Worm (Caenorhabditis elegans) whole organism, young adult: ENCODE results near the gene droe-4.
"Not testable (repeated sequence)": the region's sequence is repeated elsewhere in the genome, so short reads cannot be mapped to it uniquely, and the experiment has no call there.

Source experiments
- B0019.2 ChIP-seq: fragments of 200-800 bp; sonication (Bioruptor generic); conservative IDR thresholded peaks from 2 replicates; pipeline ENCODE4 v1.3.6; 2022; ENCODE audit warnings: missing genetic modification reagents, missing genetic modification characterization, missing compliant biosample characterization
- Y53F4B.3 ChIP-seq: fragments of 200-800 bp; sonication (Bioruptor generic); IDR thresholded peaks from 2 replicates; pipeline ENCODE4 v1.3.6; 2022; ENCODE audit warnings: missing genetic modification reagents, missing genetic modification characterization, missing compliant biosample characterization
- Y53G8AR.9 ChIP-seq: fragments of 200-800 bp; sonication (Bioruptor generic); conservative IDR thresholded peaks from 2 replicates; pipeline ENCODE4 v1.3.6; 2022; ENCODE audit warnings: missing genetic modification reagents, missing genetic modification characterization, missing compliant biosample characterization
- ZK185.1 ChIP-seq: sonication (generic microtip); optimal IDR thresholded peaks from 2 replicates; lab custom pipeline; 2016; ENCODE audit warnings: mild to moderate bottlenecking, missing genetic modification characterization, missing compliant biosample characterization; ENCODE audit not compliant: poor library complexity, severe bottlenecking
- athp-1 ChIP-seq: sonication (generic microtip); optimal IDR thresholded peaks from 2 replicates; lab custom pipeline; 2017; ENCODE audit warnings: mild to moderate bottlenecking, missing genetic modification characterization, missing compliant biosample characterization
- attf-5 ChIP-seq: fragments of 200-800 bp; sonication (Bioruptor generic); optimal IDR thresholded peaks from 2 replicates; lab custom pipeline; 2018; ENCODE audit warnings: mild to moderate bottlenecking, missing genetic modification characterization, missing compliant biosample characterization
- cebp-1 ChIP-seq, 2 experiments: fragments of 200-800 bp in 1 of 2; sonication (Bioruptor generic) in 1 of 2; sonication (generic microtip) in 1 of 2; IDR thresholded peaks in 1 of 2; optimal IDR thresholded peaks in 1 of 2; 2 replicates each; pipeline versions ENCODE4 v1.3.6 to Lab custom; 2017 to 2022; ENCODE audit warnings: missing compliant biosample characterization in 2 of 2, missing genetic modification characterization in 2 of 2, mild to moderate bottlenecking in 1 of 2, missing genetic modification reagents in 1 of 2, moderate library complexity in 1 of 2
- cebp-2 ChIP-seq: fragments of 200-800 bp; sonication (Bioruptor generic); IDR thresholded peaks from 2 replicates; pipeline ENCODE4 v1.3.6; 2022; ENCODE audit warnings: missing genetic modification characterization, missing compliant biosample characterization
- ceh-100 ChIP-seq: fragments of 200-800 bp; sonication (Bioruptor generic); IDR thresholded peaks from 2 replicates; pipeline ENCODE4 v1.3.6; 2022; ENCODE audit warnings: missing genetic modification reagents, missing genetic modification characterization, missing compliant biosample characterization
- ceh-91 ChIP-seq: fragments of 200-800 bp; sonication (Bioruptor generic); IDR thresholded peaks from 2 replicates; pipeline ENCODE4 v1.3.6; 2022; ENCODE audit warnings: missing genetic modification reagents, missing genetic modification characterization, missing compliant biosample characterization
- lin-54 ChIP-seq: fragments of 200-800 bp; sonication (Bioruptor generic); optimal IDR thresholded peaks from 2 replicates; lab custom pipeline; 2018; ENCODE audit warnings: mild to moderate bottlenecking, missing genetic modification characterization, missing compliant biosample characterization
- lir-1 ChIP-seq: fragments of 200-800 bp; sonication (Bioruptor generic); conservative IDR thresholded peaks from 2 replicates; pipeline ENCODE4 v1.3.6; 2022; ENCODE audit warnings: missing genetic modification reagents, missing genetic modification characterization, missing compliant biosample characterization
- mcd-1 ChIP-seq: fragments of 200-800 bp; sonication (Bioruptor generic); IDR thresholded peaks from 2 replicates; pipeline ENCODE4 v1.3.6; 2022; ENCODE audit warnings: missing genetic modification reagents, missing genetic modification characterization, missing compliant biosample characterization
- nfyb-1 ChIP-seq: fragments of 200-800 bp; sonication (Bioruptor generic); IDR thresholded peaks from 2 replicates; pipeline ENCODE4 v1.3.6; 2022; ENCODE audit warnings: missing genetic modification reagents, missing genetic modification characterization, missing compliant biosample characterization
- nhr-120 ChIP-seq: fragments of 200-800 bp; sonication (Bioruptor generic); IDR thresholded peaks from 2 replicates; pipeline ENCODE4 v1.3.6; 2022; ENCODE audit warnings: missing genetic modification characterization, missing compliant biosample characterization
- rpc-1 ChIP-seq, 2 experiments: fragments of 150-350 bp in 1 of 2; sonication (generic microtip) in 1 of 2; optimal IDR thresholded peaks; 2 replicates each; lab custom pipeline; 2014 to 2018; ENCODE audit warnings: missing biosample characterization in 1 of 2, missing genetic modification characterization in 1 of 2, missing genetic modification reagents in 1 of 2, missing genotype in 1 of 2
- sea-2 ChIP-seq: fragments of 200-800 bp; sonication (Bioruptor generic); IDR thresholded peaks from 2 replicates; pipeline ENCODE4 v1.3.6; 2022; ENCODE audit warnings: missing genetic modification characterization, missing compliant biosample characterization
- snpc-4 ChIP-seq, 5 experiments: fragments of 150-350 bp in 1 of 5; sonication (generic microtip) in 4 of 5; optimal IDR thresholded peaks; 2 replicates each; lab custom pipeline; 2014 to 2018; ENCODE audit warnings: missing genetic modification characterization in 5 of 5, missing biosample characterization in 3 of 5, antibody characterized with exemption in 2 of 5, mild to moderate bottlenecking in 2 of 5, missing compliant biosample characterization in 2 of 5, missing genotype in 2 of 5, moderate library complexity in 2 of 5, missing genetic modification reagents in 1 of 5
- tbp1 ChIP-seq: fragments of 200-800 bp; sonication (Bioruptor generic); optimal IDR thresholded peaks from 2 replicates; lab custom pipeline; 2018; ENCODE audit warnings: mild to moderate bottlenecking, missing genetic modification characterization, missing compliant biosample characterization
- tlf-1 ChIP-seq: fragments of 200-800 bp; sonication (Bioruptor generic); optimal IDR thresholded peaks from 2 replicates; lab custom pipeline; 2018; ENCODE audit warnings: mild to moderate bottlenecking, missing genetic modification characterization, missing compliant biosample characterization
- ztf-6 ChIP-seq: fragments of 200-800 bp; sonication (Bioruptor generic); IDR thresholded peaks from 2 replicates; pipeline ENCODE4 v1.3.6; 2022; ENCODE audit warnings: missing genetic modification reagents, missing genetic modification characterization, missing compliant biosample characterization

droe-4 gene

DNA sequence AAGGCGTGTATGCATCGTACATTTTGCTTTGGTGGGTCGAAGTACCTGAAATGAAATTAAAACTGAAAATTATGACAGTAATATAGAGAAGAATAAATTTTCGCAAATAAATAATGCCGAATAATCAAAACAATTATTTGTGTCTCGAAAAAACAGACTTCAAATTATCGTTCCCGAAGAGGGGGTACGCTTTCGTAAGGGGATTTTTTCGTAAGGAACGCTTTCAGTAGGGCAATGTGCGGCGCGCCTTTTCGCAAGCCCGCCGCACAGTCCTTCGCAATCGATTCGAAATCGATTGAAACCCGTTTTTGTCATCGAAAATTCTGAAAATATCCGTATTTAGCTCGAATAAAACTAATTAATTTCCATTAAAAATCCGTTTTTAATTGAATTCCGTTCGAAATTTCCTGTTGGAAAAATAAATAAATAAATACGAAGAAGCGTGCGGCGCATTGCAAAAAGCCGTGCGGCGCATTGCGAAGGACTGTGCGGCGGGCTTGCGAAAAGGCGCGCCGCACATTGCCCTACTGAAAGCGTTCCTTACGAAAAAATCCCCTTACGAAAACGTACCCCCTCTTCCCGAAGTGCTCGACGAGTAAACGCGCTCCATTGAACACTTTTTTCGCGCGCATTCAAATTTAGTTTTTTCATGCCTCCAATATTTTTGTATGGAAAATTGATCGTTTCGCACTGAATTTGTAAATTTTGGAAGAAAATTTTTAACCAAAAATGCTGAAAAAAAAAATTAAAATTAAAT lies 46.0 kb downstream of the droe-4 start, which contains the start of gene vps-39 (continued):
- TF ChIP-seq ceh-100 (GFP tag; lab: Robert Waterston, UW) (peak; percentile 99), athp-1 (tag; lab: Kevin White, UChicago) (peak; percentile 27), tbp1 (GFP tag; lab: Kevin White, UChicago) (peak; percentile 9), nfyb-1 (GFP tag; lab: Robert Waterston, UW) (peak; percentile 97), sea-2 (GFP tag; lab: Robert Waterston, UW) (peak; percentile 87; the same call in 1 of the 2 replicates), Y53F4B.3 (GFP tag; lab: Robert Waterston, UW) (peak; percentile 80), ztf-6 (GFP tag; lab: Robert Waterston, UW) (peak; percentile 84), cebp-2 (GFP tag; lab: Robert Waterston, UW) (peak; percentile 83; the same call in 1 of the 2 replicates), ZK185.1 (tag; lab: Kevin White, UChicago) (peak; percentile 15), Y53G8AR.9 (peak; percentile 92), attf-5 (GFP tag; lab: Kevin White, UChicago) (peak; percentile 69), lir-1 (GFP tag; lab: Robert Waterston, UW) (peak; percentile 69), cebp-1 (GFP tag; IDR thresholded peaks at IDR 0.05; lab: Robert Waterston, UW) (peak; percentile 77), cebp-1 (tag; optimal IDR thresholded peaks at IDR 0.05; lab: Kevin White, UChicago) (peak; percentile 73), ceh-91 (GFP tag; lab: Robert Waterston, UW) (peak; percentile 97), mcd-1 (GFP tag; lab: Robert Waterston, UW) (peak; percentile 100), lin-54 (GFP tag; lab: Kevin White, UChicago) (peak; percentile 69), B0019.2 (GFP tag; lab: Robert Waterston, UW) (peak; percentile 81), rpc-1 (optimal IDR thresholded peaks at IDR 0.05; lab: Kevin White, UChicago) (peak; percentile 23), nhr-120 (0 out of 2 replicates have a peak, but pooled peaks have one; percentile 29), tlf-1 (GFP tag; lab: Kevin White, UChicago) (peak; percentile 35), snpc-4 (tag; optimal IDR thresholded peaks at IDR 0.05; lab: Kevin White, UChicago) (peak in 2 of 4 experiments; percentile 61 to 67)
- TF ChIP-seq rpc-1 (tag; optimal IDR thresholded peaks at IDR 0.05; lab: Kevin White, UChicago); snpc-4 (GFP tag; optimal IDR thresholded peaks at IDR 0.05; lab: Kevin White, UChicago): not testable (repeated sequence)
